Fruit fly (Drosophila melanogaster): ENCODE data around the gene PLCXD.

Gene PLCXD

DNA sequence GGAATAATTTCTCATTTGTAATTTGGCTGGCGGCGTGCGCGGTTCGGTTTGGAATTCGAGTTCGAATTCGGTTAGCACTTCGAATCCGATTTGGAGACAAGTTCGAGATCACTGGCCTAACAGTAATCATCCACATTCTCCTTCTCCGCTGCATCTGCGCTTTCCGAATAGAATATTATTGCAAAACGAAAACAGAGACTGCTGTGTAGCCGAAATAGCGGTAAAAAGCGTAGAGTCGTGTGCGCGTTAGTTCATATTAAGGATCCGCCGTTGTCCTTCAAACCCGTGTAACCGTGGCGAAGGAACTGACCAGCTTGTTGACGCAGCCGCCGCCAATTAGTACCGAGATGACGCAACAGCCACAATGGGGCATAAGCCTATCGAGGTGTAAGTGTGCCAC lies 21.8 kb upstream of the PLCXD start, which contains the start of gene dmGlut:
TSS of gene dmGlut (plus strand) at position 4 of the 400 bp plus-strand sequence.
- TF ChIP-seq br (GFP tag; optimal IDR thresholded peaks at IDR 0.05): no peak
- TF ChIP-seq Hr83 (GFP tag; optimal IDR thresholded peaks at IDR 0.05; ENCODE audit: poor library complexity, severe bottlenecking): no peak
- no peak for TF ChIP-seq Abd-B (GFP tag; optimal IDR thresholded peaks at IDR 0.05)
- no peak for TF ChIP-seq sage (GFP tag; optimal IDR thresholded peaks at IDR 0.05)
- no peak for TF ChIP-seq tai (GFP tag; optimal IDR thresholded peaks at IDR 0.05)
- TF ChIP-seq Sp1 (GFP tag; optimal IDR thresholded peaks at IDR 0.05): no peak
- no peak for TF ChIP-seq fru (GFP tag; optimal IDR thresholded peaks at IDR 0.05)
- TF ChIP-seq Hnf4 (GFP tag; optimal IDR thresholded peaks at IDR 0.05): no peak

- no peak for TF ChIP-seq Abd-B (GFP tag; optimal IDR thresholded peaks at IDR 0.05)
- TF ChIP-seq h (GFP tag; optimal IDR thresholded peaks at IDR 0.05): no peak
- no peak for TF ChIP-seq fru (GFP tag; optimal IDR thresholded peaks at IDR 0.05)
- no peak for TF ChIP-seq foxo (GFP tag; optimal IDR thresholded peaks at IDR 0.05)
- no peak for TF ChIP-seq Dif (GFP tag; optimal IDR thresholded peaks at IDR 0.05; ENCODE audit: partially characterized antibody)
- TF ChIP-seq br (GFP tag; optimal IDR thresholded peaks at IDR 0.05): no peak
- TF ChIP-seq rgr (GFP tag; optimal IDR thresholded peaks at IDR 0.05): no peak
- no peak for TF ChIP-seq usp (GFP tag; optimal IDR thresholded peaks at IDR 0.05)
- TF ChIP-seq GATAd (GFP tag; optimal IDR thresholded peaks at IDR 0.05): no peak
- no peak for TF ChIP-seq Myc (optimal IDR thresholded peaks at IDR 0.05)
- TF ChIP-seq sage (GFP tag; optimal IDR thresholded peaks at IDR 0.05): no peak
- no peak for TF ChIP-seq Jra (GFP tag; optimal IDR thresholded peaks at IDR 0.05)
- TF ChIP-seq dsf (GFP tag; optimal IDR thresholded peaks at IDR 0.05; ENCODE audit: borderline replicate concordance): no peak
- no peak for TF ChIP-seq N (GFP tag; optimal IDR thresholded peaks at IDR 0.05)
- TF ChIP-seq Vsx2 (GFP tag; optimal IDR thresholded peaks at IDR 0.05; ENCODE audit: partially characterized antibody): no peak
- no peak for TF ChIP-seq CrebA (GFP tag; optimal IDR thresholded peaks at IDR 0.05; ENCODE audit: borderline replicate concordance)
Observed at dm6 chr2L:12028102-12028501, 21.1 kb upstream of the PLCXD start.

DNA sequence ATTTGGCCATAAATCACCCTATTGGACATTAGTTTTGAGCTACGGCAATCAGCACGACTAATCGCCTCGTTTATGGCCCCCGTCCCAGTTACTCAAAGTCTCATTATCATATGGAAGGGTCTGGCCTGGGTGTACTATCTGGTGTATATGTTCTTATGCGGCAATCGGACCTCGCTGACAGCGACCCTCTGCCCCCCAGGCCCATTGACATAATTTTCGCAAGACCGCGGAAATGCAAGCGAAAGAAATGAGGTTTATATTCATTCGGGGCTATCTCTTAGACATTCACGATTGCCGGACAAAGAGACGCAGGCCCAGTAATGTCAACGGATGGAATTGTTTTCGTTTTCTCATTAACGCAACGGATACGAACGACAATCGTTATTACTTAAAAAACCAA lies 20.4 kb upstream of the PLCXD start:
- TF ChIP-seq Mio (GFP tag; optimal IDR thresholded peaks at IDR 0.05) (no peak), OdsH (GFP tag; optimal IDR thresholded peaks at IDR 0.05) (no peak), Jra (GFP tag; optimal IDR thresholded peaks at IDR 0.05) (no peak), jim (GFP tag; optimal IDR thresholded peaks at IDR 0.05) (no peak), usp (GFP tag; optimal IDR thresholded peaks at IDR 0.05) (no peak), brk (GFP tag; optimal IDR thresholded peaks at IDR 0.05) (no peak), pan (optimal IDR thresholded peaks at IDR 0.05) (no peak), dl (GFP tag; optimal IDR thresholded peaks at IDR 0.05; ENCODE audit: insufficient read depth in 1 of 2, partially characterized antibody in 2 of 2) (no peak), Vsx2 (GFP tag; optimal IDR thresholded peaks at IDR 0.05; ENCODE audit: partially characterized antibody) (no peak), Dif (GFP tag; optimal IDR thresholded peaks at IDR 0.05; ENCODE audit: partially characterized antibody) (no peak), HLH106 (tag; optimal IDR thresholded peaks at IDR 0.05) (no peak), N (GFP tag; optimal IDR thresholded peaks at IDR 0.05) (no peak), Hr78 (GFP tag; optimal IDR thresholded peaks at IDR 0.05) (no peak), dsf (GFP tag; optimal IDR thresholded peaks at IDR 0.05; ENCODE audit: borderline replicate concordance) (no peak), Abd-B (GFP tag; optimal IDR thresholded peaks at IDR 0.05) (no peak), CG32264 (GFP tag; optimal IDR thresholded peaks at IDR 0.05) (no peak), Hr83 (GFP tag; optimal IDR thresholded peaks at IDR 0.05; ENCODE audit: poor library complexity, severe bottlenecking) (no peak), Rel (GFP tag; optimal IDR thresholded peaks at IDR 0.05) (no peak), Rel (tag; optimal IDR thresholded peaks at IDR 0.05) (no peak)

dm6 chr2L:12029594-12030197 lies 19.5 kb upstream of the PLCXD start:
- TF ChIP-seq Dif (GFP tag; optimal IDR thresholded peaks at IDR 0.05; ENCODE audit: partially characterized antibody) (peak; percentile 2), br (GFP tag; optimal IDR thresholded peaks at IDR 0.05) (peak; percentile 51), Sp1 (GFP tag; optimal IDR thresholded peaks at IDR 0.05) (peak; percentile 48), Vsx2 (GFP tag; optimal IDR thresholded peaks at IDR 0.05; ENCODE audit: partially characterized antibody) (no peak), h (GFP tag; optimal IDR thresholded peaks at IDR 0.05) (peak; percentile 67), woc (GFP tag; optimal IDR thresholded peaks at IDR 0.05) (no peak), Rel (GFP tag; optimal IDR thresholded peaks at IDR 0.05) (no peak), Rel (tag; optimal IDR thresholded peaks at IDR 0.05) (peak; percentile 15)

All from whole organism, wandering third instar larva.